Fruit fly (Drosophila melanogaster) whole organism, prepupa: ENCODE data around the gene fred.
A peak's percentile ranks its signal among the peaks of the same experiment; 100 is the strongest.

Source experiments
- CG10631 ChIP-seq: fragments of 200-800 bp; sonication (Bioruptor generic); optimal IDR thresholded peaks from 2 replicates; lab custom pipeline; 2016; ENCODE audit warnings: missing biosample characterization, missing genetic modification characterization
- CG11294 ChIP-seq: fragments of 200-800 bp; sonication (Bioruptor generic); IDR thresholded peaks from 2 replicates; pipeline ENCODE4 v1.3.6; 2022; ENCODE audit warnings: missing biosample characterization, missing genetic modification characterization
- CG11902 ChIP-seq: fragments of 200-800 bp; sonication (Bioruptor generic); optimal IDR thresholded peaks from 3 replicates; lab custom pipeline; 2016; ENCODE audit warnings: missing biosample characterization, missing genetic modification characterization
- CG15336 ChIP-seq: fragments of 200-800 bp; sonication (Bioruptor generic); IDR thresholded peaks from 2 replicates; pipeline ENCODE4 v1.3.6; 2022; ENCODE audit warnings: missing biosample characterization, missing genetic modification characterization
- CG1621 ChIP-seq: fragments of 200-800 bp; sonication (Bioruptor generic); optimal IDR thresholded peaks from 3 replicates; lab custom pipeline; 2018; ENCODE audit warnings: missing biosample characterization, mild to moderate bottlenecking, missing genetic modification characterization
- CG16779 ChIP-seq: fragments of 200-800 bp; sonication (Bioruptor generic); optimal IDR thresholded peaks from 3 replicates; lab custom pipeline; 2017; ENCODE audit warnings: missing biosample characterization, mild to moderate bottlenecking, missing genetic modification characterization
- CG31627 ChIP-seq: fragments of 200-800 bp; sonication (Bioruptor generic); optimal IDR thresholded peaks from 3 replicates; lab custom pipeline; 2016; ENCODE audit warnings: missing biosample characterization, missing genetic modification characterization
- CG32006 ChIP-seq: fragments of 200-800 bp; sonication (Bioruptor generic); optimal IDR thresholded peaks from 3 replicates; lab custom pipeline; 2017; ENCODE audit warnings: missing biosample characterization, mild to moderate bottlenecking, missing genetic modification characterization
- CG4318 ChIP-seq: fragments of 200-800 bp; sonication (Bioruptor generic); optimal IDR thresholded peaks from 3 replicates; lab custom pipeline; 2017; ENCODE audit warnings: missing biosample characterization, mild to moderate bottlenecking, missing genetic modification characterization
- CG6163 ChIP-seq: fragments of 200-800 bp; sonication (Bioruptor generic); IDR thresholded peaks from 3 replicates; pipeline ENCODE4 v1.3.6; 2022; ENCODE audit warnings: missing biosample characterization, missing genetic modification characterization
- CG6276 ChIP-seq: fragments of 200-800 bp; sonication (Bioruptor generic); optimal IDR thresholded peaks from 2 replicates; lab custom pipeline; 2017; ENCODE audit warnings: missing biosample characterization, mild to moderate bottlenecking, missing genetic modification characterization
- CG6808 ChIP-seq: fragments of 200-800 bp; sonication (Bioruptor generic); optimal IDR thresholded peaks from 3 replicates; lab custom pipeline; 2017; ENCODE audit warnings: missing biosample characterization, missing genetic modification characterization, mild to moderate bottlenecking, moderate library complexity, missing genetic modification reagents
- CG8119 ChIP-seq: fragments of 200-800 bp; sonication (Bioruptor generic); IDR thresholded peaks from 3 replicates; pipeline ENCODE4 v1.3.6; 2022; ENCODE audit warnings: missing biosample characterization, missing genetic modification characterization
- CG8632 ChIP-seq: fragments of 200-800 bp; sonication (Bioruptor generic); optimal IDR thresholded peaks from 3 replicates; lab custom pipeline; 2016; ENCODE audit warnings: missing biosample characterization, missing genetic modification characterization
- CG9139 ChIP-seq: fragments of 200-800 bp; sonication (Bioruptor generic); optimal IDR thresholded peaks from 3 replicates; lab custom pipeline; 2017; ENCODE audit warnings: missing biosample characterization, mild to moderate bottlenecking, missing genetic modification characterization
- Eip93F ChIP-seq: fragments of 200-800 bp; sonication (Bioruptor generic); optimal IDR thresholded peaks from 2 replicates; lab custom pipeline; 2016; ENCODE audit warnings: missing biosample characterization, mild to moderate bottlenecking, missing genetic modification characterization
- Ets96B ChIP-seq: fragments of 200-800 bp; optimal IDR thresholded peaks from 2 replicates; lab custom pipeline; 2019; ENCODE audit warnings: missing biosample characterization, mild to moderate bottlenecking, missing genetic modification characterization, moderate library complexity
- Gug ChIP-seq: fragments of 200-800 bp; sonication (Bioruptor generic); IDR thresholded peaks from 2 replicates; pipeline ENCODE4 v1.3.6; 2022; ENCODE audit warnings: missing biosample characterization, missing genetic modification characterization
- Lpt ChIP-seq: fragments of 200-800 bp; sonication (Bioruptor generic); optimal IDR thresholded peaks from 3 replicates; lab custom pipeline; 2016; ENCODE audit warnings: missing biosample characterization, missing genetic modification characterization
- Met ChIP-seq: fragments of 200-800 bp; sonication (Bioruptor generic); optimal IDR thresholded peaks from 3 replicates; lab custom pipeline; 2016; ENCODE audit warnings: missing biosample characterization, missing genetic modification characterization
- OdsH ChIP-seq: fragments of 200-800 bp; sonication (Bioruptor generic); optimal IDR thresholded peaks from 3 replicates; lab custom pipeline; 2016; ENCODE audit warnings: missing biosample characterization, missing genetic modification characterization
- achi ChIP-seq: fragments of 200-800 bp; sonication (Bioruptor generic); optimal IDR thresholded peaks from 3 replicates; lab custom pipeline; 2016; ENCODE audit warnings: missing biosample characterization, missing genetic modification characterization
- acj6 ChIP-seq: fragments of 200-800 bp; sonication (Bioruptor generic); optimal IDR thresholded peaks from 3 replicates; lab custom pipeline; 2016; ENCODE audit warnings: missing biosample characterization, missing genetic modification characterization
- cyc ChIP-seq: fragments of 200-800 bp; sonication (Bioruptor generic); optimal IDR thresholded peaks from 3 replicates; lab custom pipeline; 2016; ENCODE audit warnings: missing biosample characterization, missing genetic modification characterization
- dsx ChIP-seq: fragments of 200-800 bp; optimal IDR thresholded peaks from 3 replicates; lab custom pipeline; 2019; ENCODE audit warnings: missing biosample characterization, mild to moderate bottlenecking, missing genetic modification characterization, moderate library complexity; ENCODE audit not compliant: poor library complexity, severe bottlenecking
- eg ChIP-seq: fragments of 200-800 bp; sonication (Bioruptor generic); IDR thresholded peaks from 3 replicates; pipeline ENCODE4 v1.3.6; 2022; ENCODE audit warnings: missing biosample characterization, missing genetic modification characterization
- esn ChIP-seq: fragments of 200-800 bp; sonication (Bioruptor generic); optimal IDR thresholded peaks from 2 replicates; lab custom pipeline; 2016; ENCODE audit warnings: missing biosample characterization, mild to moderate bottlenecking, missing genetic modification characterization, moderate library complexity
- fd59A ChIP-seq: fragments of 200-800 bp; sonication (Bioruptor generic); optimal IDR thresholded peaks from 2 replicates; lab custom pipeline; 2017; ENCODE audit warnings: missing biosample characterization, mild to moderate bottlenecking, missing genetic modification characterization, missing genetic modification reagents
- fkh ChIP-seq: fragments of 200-800 bp; sonication (Bioruptor generic); optimal IDR thresholded peaks from 3 replicates; lab custom pipeline; 2017; ENCODE audit warnings: missing biosample characterization, mild to moderate bottlenecking, missing genetic modification characterization, moderate library complexity
- lz ChIP-seq: fragments of 200-800 bp; sonication (Bioruptor generic); optimal IDR thresholded peaks from 3 replicates; lab custom pipeline; 2016; ENCODE audit warnings: missing biosample characterization, missing genetic modification characterization
- net ChIP-seq: fragments of 200-800 bp; sonication (Bioruptor generic); optimal IDR thresholded peaks from 3 replicates; lab custom pipeline; 2016; ENCODE audit warnings: missing biosample characterization, missing genetic modification characterization
- pdm3 ChIP-seq: fragments of 200-800 bp; sonication (Bioruptor generic); optimal IDR thresholded peaks from 3 replicates; lab custom pipeline; 2016; ENCODE audit warnings: missing biosample characterization, missing genetic modification characterization
- salr ChIP-seq, 2 experiments: fragments of 200-800 bp; sonication (Bioruptor generic); optimal IDR thresholded peaks; 3 replicates each; lab custom pipeline; 2016 to 2018; ENCODE audit warnings: missing biosample characterization in 2 of 2, missing genetic modification characterization in 2 of 2, mild to moderate bottlenecking in 1 of 2
- svp ChIP-seq: fragments of 200-800 bp; sonication (Bioruptor generic); peaks from one replicate; lab custom pipeline; 2016; ENCODE audit warnings: missing biosample characterization, missing genetic modification characterization

The fred gene

DNA sequence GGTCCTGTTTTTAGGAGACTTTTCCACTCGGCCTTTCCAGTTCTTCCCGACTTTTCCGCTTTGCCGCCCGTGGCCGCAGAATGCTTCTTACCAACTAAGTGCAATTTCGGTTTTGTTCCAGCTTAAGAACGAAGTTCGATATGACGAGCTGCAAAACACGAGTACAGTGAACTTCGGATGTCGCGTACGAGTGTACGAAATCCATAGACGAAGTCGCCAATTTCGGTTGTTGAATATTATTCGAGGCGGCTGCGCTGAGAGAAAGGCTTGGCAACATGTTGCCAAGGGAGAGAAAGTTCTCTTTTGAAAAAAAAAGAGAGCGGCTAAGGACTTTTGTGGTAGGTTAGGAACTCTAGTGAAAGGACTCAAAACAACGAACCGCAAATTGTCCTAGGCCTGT, at the start of gene fred:
Gene fred, minus strand, starts transcription at position 76 of the 400 bp plus-strand sequence.
- TF ChIP-seq CG15336 (GFP tag; lab: Robert Waterston, UW) (no peak), eg (no peak), CG10631 (GFP tag; lab: Kevin White, UChicago) (no peak), salr (GFP tag; optimal IDR thresholded peaks at IDR 0.05; lab: Kevin White, UChicago) (no peak), Met (no peak), acj6 (GFP tag; lab: Kevin White, UChicago) (no peak), CG11902 (no peak), esn (GFP tag; lab: Kevin White, UChicago) (no peak), fd59A (GFP tag; lab: Kevin White, UChicago) (no peak), dsx (GFP tag; lab: Kevin White, UChicago) (no peak), achi (GFP tag; lab: Kevin White, UChicago) (no peak), net (GFP tag; lab: Kevin White, UChicago) (no peak), cyc (GFP tag; lab: Kevin White, UChicago) (no peak), lz (GFP tag; lab: Kevin White, UChicago) (no peak), svp (no peak), Gug (no peak), Eip93F (GFP tag; lab: Kevin White, UChicago) (no peak)
- TF ChIP-seq, all 60 proteins: peak for 0

DNA sequence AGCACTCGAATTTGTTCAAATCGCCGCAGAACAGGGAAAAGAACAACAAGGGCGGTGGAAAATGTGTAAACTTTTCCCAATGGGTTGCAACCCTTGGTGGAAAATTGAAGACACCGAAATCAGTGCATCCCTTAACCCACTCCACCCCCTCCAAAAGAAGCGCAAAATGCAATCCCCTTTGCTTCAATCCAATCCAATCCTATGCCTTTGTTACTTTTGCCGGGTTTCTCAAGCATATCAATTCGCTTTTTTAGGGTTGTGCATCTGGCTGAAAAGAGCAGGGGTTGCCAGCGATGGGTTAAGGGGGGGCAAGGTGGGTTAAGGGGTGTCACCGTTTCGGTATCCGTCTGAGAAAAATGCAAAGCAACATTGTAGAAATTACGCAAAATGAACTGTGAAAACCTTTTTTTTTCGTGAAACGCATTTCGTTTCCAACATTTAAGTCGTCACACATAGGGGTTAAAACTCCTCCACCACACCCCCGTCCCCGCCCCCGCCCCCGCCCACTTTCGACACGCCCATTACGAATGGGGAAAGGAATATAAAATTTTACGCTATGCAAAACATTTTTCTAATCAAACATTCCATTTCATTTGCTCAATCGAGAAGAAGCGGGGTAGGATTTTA, 46.7 kb upstream of the fred start:
- TF ChIP-seq lz (GFP tag; lab: Kevin White, UChicago) (no peak), CG4318 (GFP tag; lab: Kevin White, UChicago) (no peak), OdsH (GFP tag; lab: Kevin White, UChicago) (no peak), Met (no peak), CG8119 (GFP tag; lab: Robert Waterston, UW) (no peak), CG6808 (GFP tag; lab: Kevin White, UChicago) (no peak), CG8632 (no peak), dsx (GFP tag; lab: Kevin White, UChicago) (no peak), svp (no peak), CG6163 (no peak), fkh (GFP tag; lab: Kevin White, UChicago) (no peak), CG1621 (tag; lab: Kevin White, UChicago) (no peak), CG11902 (no peak)

DNA sequence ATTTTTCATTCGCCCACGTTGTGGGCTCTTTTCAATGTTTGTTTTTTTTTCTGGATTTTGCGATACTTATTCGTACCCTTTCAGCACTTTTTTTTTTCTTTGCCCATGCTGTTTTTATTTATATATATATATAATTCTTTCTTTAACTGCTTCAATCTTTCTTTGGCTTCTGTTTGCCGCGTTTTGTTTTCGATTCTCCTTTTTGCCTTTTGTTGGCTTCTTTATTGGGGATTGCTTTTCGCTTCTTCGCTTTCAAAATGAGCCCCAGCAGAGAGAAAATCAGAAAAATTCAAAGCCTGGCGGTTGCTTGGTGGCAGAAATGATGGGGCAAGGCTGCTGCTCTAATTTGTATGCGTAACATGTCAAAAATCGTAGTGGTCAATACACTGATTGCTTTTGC, 45.5 kb upstream of the fred start:
- TF ChIP-seq achi (GFP tag; lab: Kevin White, UChicago) (no peak), CG11294 (GFP tag; lab: Robert Waterston, UW) (no peak), esn (GFP tag; lab: Kevin White, UChicago) (peak; percentile 7)

DNA sequence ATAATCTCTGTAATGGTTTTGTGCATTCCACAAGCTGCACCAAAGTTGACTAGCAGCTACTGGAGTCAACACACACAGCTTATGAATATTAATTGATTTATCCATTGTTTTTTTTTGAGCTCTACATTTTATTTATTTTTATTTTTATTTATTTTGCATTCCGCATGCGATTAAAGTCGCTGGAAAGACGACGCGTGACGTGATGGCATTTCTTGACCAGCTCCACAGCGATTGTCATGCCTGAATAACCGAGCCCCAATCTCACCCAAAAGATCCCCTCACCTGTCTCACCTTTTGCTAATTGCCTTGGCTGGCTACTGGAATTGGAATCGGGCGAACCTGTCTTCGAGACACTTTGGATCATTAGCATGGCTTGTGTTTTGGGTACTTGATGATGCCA, 44.8 kb upstream of the fred start:
- TF ChIP-seq CG6276 (GFP tag; lab: Kevin White, UChicago) (no peak), CG11902 (no peak), pdm3 (GFP tag; lab: Kevin White, UChicago) (no peak)

DNA sequence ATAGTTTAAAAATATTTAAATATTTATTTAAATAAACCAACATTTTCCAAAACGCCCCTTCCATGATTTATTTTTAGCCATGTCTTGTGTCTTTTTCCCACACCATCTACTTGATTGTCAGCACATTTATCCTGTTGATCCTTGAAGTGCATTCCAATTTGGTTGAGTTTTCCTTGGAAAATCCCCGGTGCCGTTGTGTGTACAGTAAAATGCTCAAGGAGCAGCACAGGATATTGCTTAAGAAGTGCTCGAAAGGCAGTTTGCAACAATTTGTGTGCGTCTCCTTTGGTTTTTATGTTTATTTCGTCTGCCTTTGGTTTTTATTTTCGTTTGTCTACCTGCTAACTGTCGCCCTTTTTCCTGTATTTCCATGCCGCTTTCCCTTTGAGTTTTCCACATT, 42.8 kb upstream of the fred start:
- TF ChIP-seq Lpt (GFP tag; lab: Kevin White, UChicago) (no peak), fd59A (GFP tag; lab: Kevin White, UChicago) (no peak), Ets96B (no peak), CG16779 (tag; lab: Kevin White, UChicago) (no peak), CG8119 (GFP tag; lab: Robert Waterston, UW) (no peak), CG9139 (GFP tag; lab: Kevin White, UChicago) (no peak), salr (GFP tag; optimal IDR thresholded peaks at IDR 0.05; lab: Kevin White, UChicago) (no peak), CG31627 (GFP tag; lab: Kevin White, UChicago) (no peak), CG32006 (no peak), dsx (GFP tag; lab: Kevin White, UChicago) (no peak), OdsH (GFP tag; lab: Kevin White, UChicago) (no peak)
